Worm (Caenorhabditis elegans): ENCODE results near the gene R07A4.4.

The R07A4.4 gene

ce11 chrX:10757608-10758007 is at the start of gene R07A4.4:
R07A4.4 (minus strand) TSS chrX:10757708.
- TF ChIP-seq ref-1 (GFP tag; conservative IDR thresholded peaks at IDR 0.05) (no peak), klf-2 (GFP tag; conservative IDR thresholded peaks at IDR 0.05) (no peak), med-1 (GFP tag; optimal IDR thresholded peaks at IDR 0.05; ENCODE audit: insufficient read depth) (no peak), cog-1 (tag; optimal IDR thresholded peaks at IDR 0.05) (no peak)

ce11 chrX:10804441-10804840 is 46.9 kb upstream of the R07A4.4 start, which contains the start of gene F31B12.4:
F31B12.4 (plus strand) TSS chrX:10804741.
- TF ChIP-seq med-1 (GFP tag; optimal IDR thresholded peaks at IDR 0.05; ENCODE audit: insufficient read depth) (no peak), tab-1 (GFP tag; IDR thresholded peaks at IDR 0.05) (no peak), T22C8.4 (GFP tag; IDR thresholded peaks at IDR 0.05) (no peak), cog-1 (tag; optimal IDR thresholded peaks at IDR 0.05) (no peak), klf-2 (GFP tag; conservative IDR thresholded peaks at IDR 0.05) (no peak), flt-1 (GFP tag; IDR thresholded peaks at IDR 0.05) (no peak), ref-1 (GFP tag; conservative IDR thresholded peaks at IDR 0.05) (no peak), ztf-29 (GFP tag; IDR thresholded peaks at IDR 0.05) (no peak)

DNA sequence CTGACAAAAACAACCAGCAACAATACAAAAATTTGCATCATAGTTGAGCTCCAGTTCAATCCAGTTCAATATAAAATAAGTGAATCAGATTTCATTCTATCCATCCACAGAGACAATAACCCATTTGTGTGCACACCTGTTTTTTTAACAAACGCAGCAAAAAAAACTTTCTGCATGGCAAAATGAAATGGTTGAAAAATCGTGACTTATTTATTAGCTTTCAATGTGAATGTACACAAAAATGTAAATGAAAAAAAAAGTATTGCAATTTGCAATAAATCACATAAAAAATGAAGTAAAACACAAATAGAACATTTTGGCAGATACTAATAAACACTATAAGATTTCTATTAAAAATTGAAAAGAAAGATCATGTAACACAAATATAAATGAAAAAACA is 37.1 kb upstream of the R07A4.4 start, which contains the start of gene T05A10.6:
Gene T05A10.6, minus strand, starts transcription at position 101 of the 400 bp plus-strand sequence.
- no peak for TF ChIP-seq med-1 (GFP tag; optimal IDR thresholded peaks at IDR 0.05; ENCODE audit: insufficient read depth)
- TF ChIP-seq flt-1 (GFP tag; IDR thresholded peaks at IDR 0.05): no peak
- TF ChIP-seq klf-2 (GFP tag; conservative IDR thresholded peaks at IDR 0.05): no peak
- TF ChIP-seq T22C8.4 (GFP tag; IDR thresholded peaks at IDR 0.05): no peak
- no peak for TF ChIP-seq cog-1 (tag; optimal IDR thresholded peaks at IDR 0.05)
- TF ChIP-seq tab-1 (GFP tag; IDR thresholded peaks at IDR 0.05): no peak
- no peak for TF ChIP-seq ref-1 (GFP tag; conservative IDR thresholded peaks at IDR 0.05)

DNA sequence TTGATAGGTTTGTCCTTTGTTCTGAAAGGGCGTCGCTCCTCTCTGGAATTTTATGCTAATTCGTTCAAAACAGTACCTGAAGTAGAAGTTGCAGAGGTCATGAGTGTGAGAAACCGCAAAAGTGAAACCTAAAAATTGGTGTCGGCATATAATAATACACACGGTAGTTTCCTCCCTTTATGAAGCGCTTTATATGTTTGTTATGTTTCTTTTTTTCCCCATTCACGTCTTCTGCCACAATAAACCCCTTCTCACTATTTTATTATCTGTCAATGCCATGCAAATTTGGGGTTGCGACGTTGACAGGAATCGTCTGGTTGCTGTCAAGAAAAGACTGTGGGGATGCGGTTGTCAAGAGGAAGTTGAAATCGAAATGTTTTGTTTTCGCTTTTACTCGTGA is 34.9 kb upstream of the R07A4.4 start, which contains the start of gene vap-2:
Gene vap-2, minus strand, starts transcription at position 101 of the 400 bp plus-strand sequence.
- TF ChIP-seq ztf-23 (GFP tag; IDR thresholded peaks at IDR 0.05) (no peak), T22C8.4 (GFP tag; IDR thresholded peaks at IDR 0.05) (no peak), med-1 (GFP tag; optimal IDR thresholded peaks at IDR 0.05; ENCODE audit: insufficient read depth) (no peak), klf-2 (GFP tag; conservative IDR thresholded peaks at IDR 0.05) (no peak), ref-1 (GFP tag; conservative IDR thresholded peaks at IDR 0.05) (no peak), cog-1 (tag; optimal IDR thresholded peaks at IDR 0.05) (no peak), ztf-29 (GFP tag; IDR thresholded peaks at IDR 0.05) (no peak), tab-1 (GFP tag; IDR thresholded peaks at IDR 0.05) (no peak), flt-1 (GFP tag; IDR thresholded peaks at IDR 0.05) (no peak)

ce11 chrX:10787203-10787602 is 29.7 kb upstream of the R07A4.4 start, which contains the start of gene ttr-14:
ttr-14 (plus strand) TSS chrX:10787503.
- TF ChIP-seq ztf-29 (GFP tag; IDR thresholded peaks at IDR 0.05): no peak
- no peak for TF ChIP-seq klf-2 (GFP tag; conservative IDR thresholded peaks at IDR 0.05)
- no peak for TF ChIP-seq cog-1 (tag; optimal IDR thresholded peaks at IDR 0.05)
- TF ChIP-seq flt-1 (GFP tag; IDR thresholded peaks at IDR 0.05): no peak

ce11 chrX:10783822-10784221 is 26.3 kb upstream of the R07A4.4 start, which contains the start of gene clc-4:
clc-4 (minus strand) TSS chrX:10783922.
- TF ChIP-seq tab-1 (GFP tag; IDR thresholded peaks at IDR 0.05): no peak
- no peak for TF ChIP-seq ref-1 (GFP tag; conservative IDR thresholded peaks at IDR 0.05)
- TF ChIP-seq ztf-29 (GFP tag; IDR thresholded peaks at IDR 0.05): no peak
- TF ChIP-seq klf-2 (GFP tag; conservative IDR thresholded peaks at IDR 0.05): no peak
- TF ChIP-seq flt-1 (GFP tag; IDR thresholded peaks at IDR 0.05): no peak

DNA sequence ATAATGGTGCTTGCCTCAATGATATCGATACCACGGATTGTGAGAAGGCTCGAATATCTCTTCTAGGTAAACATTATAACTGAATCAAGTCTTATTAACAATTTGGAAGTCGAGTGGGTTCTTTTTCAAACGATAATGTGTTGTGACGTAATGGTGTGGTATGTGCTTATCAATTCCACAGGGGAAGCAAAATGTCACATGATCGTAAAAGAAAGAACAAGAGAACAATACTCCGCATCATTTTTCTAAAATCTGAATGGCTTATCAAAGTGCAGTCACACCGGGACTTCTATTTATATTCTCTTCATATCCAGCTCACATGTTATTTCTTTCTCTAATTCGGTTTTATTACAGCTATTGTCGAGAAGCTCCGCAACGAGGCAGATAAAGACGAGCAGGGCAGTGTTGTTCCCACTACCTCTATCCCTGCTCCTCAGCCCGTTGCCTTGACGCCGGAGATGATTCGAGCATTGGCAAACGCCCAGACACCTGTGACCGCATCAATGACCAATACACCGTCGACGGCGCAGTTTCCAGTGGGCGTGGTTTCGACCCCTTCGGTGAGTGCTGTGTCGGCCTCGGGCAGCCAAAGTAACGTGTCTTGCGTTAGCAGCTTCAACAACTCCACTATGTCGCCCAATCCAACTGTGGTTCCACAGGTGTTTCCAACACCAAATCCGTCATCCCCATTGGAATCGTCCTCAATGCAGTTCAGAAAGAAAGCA is 23.2 kb upstream of the R07A4.4 start:
- TF ChIP-seq ref-1 (GFP tag; conservative IDR thresholded peaks at IDR 0.05): no peak
- no peak for TF ChIP-seq med-1 (GFP tag; optimal IDR thresholded peaks at IDR 0.05; ENCODE audit: insufficient read depth)
- no peak for TF ChIP-seq T22C8.4 (GFP tag; IDR thresholded peaks at IDR 0.05)
- no peak for TF ChIP-seq klf-2 (GFP tag; conservative IDR thresholded peaks at IDR 0.05)
- TF ChIP-seq flt-1 (GFP tag; IDR thresholded peaks at IDR 0.05): no peak
- TF ChIP-seq cog-1 (tag; optimal IDR thresholded peaks at IDR 0.05): no peak
- TF ChIP-seq tab-1 (GFP tag; IDR thresholded peaks at IDR 0.05): no peak
- no peak for TF ChIP-seq ztf-29 (GFP tag; IDR thresholded peaks at IDR 0.05)
- TF ChIP-seq ztf-23 (GFP tag; IDR thresholded peaks at IDR 0.05): no peak

DNA sequence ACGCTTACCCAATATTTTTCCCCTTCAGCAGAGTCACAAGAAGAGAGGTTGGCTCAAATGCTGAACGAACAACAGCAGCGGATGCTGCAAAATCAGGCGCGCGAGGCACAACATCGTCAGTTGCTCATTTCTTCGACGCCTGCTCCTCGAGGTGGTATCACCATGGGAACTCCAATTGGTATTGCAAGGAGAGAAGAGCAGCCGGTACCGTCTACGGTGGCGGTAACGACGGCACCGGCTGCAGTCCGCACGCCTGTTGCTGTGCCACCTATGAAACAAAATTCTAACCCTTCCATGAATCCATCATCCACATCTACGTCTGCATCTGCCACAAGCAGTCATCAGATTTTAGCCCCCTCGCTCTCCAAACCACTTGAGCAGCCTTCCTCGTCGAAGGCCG is 17.4 kb upstream of the R07A4.4 start:
- 0 out of 2 replicates have a peak, but pooled peaks have one; percentile 25 for TF ChIP-seq flt-1 (GFP tag; IDR thresholded peaks at IDR 0.05)
- no peak for TF ChIP-seq tab-1 (GFP tag; IDR thresholded peaks at IDR 0.05)

DNA sequence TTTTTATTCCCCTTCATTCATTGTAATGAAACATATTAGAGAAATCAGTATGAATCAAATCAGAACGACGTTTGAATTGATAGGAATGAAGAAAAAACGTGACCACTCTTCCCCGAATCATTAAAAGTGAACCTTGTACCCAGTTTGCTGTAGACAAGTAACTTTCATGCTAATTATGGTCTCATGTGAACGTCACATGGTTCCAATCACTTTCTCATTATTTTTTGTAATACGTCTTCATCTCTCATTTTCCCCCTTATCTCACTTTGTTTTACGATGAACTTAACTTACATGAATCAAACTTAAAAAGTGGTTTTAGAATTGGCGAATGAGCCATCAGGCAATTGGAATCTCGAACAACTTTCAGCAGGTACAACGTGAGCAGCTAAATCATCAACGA is 15.3 kb upstream of the R07A4.4 start:
- TF ChIP-seq ref-1 (GFP tag; conservative IDR thresholded peaks at IDR 0.05) (no peak), ztf-23 (GFP tag; IDR thresholded peaks at IDR 0.05) (no peak), cog-1 (tag; optimal IDR thresholded peaks at IDR 0.05) (no peak), tab-1 (GFP tag; IDR thresholded peaks at IDR 0.05) (no peak), klf-2 (GFP tag; conservative IDR thresholded peaks at IDR 0.05) (no peak), med-1 (GFP tag; optimal IDR thresholded peaks at IDR 0.05; ENCODE audit: insufficient read depth) (no peak), ztf-29 (GFP tag; IDR thresholded peaks at IDR 0.05) (no peak), flt-1 (GFP tag; IDR thresholded peaks at IDR 0.05) (no peak), T22C8.4 (GFP tag; IDR thresholded peaks at IDR 0.05) (no peak)

DNA sequence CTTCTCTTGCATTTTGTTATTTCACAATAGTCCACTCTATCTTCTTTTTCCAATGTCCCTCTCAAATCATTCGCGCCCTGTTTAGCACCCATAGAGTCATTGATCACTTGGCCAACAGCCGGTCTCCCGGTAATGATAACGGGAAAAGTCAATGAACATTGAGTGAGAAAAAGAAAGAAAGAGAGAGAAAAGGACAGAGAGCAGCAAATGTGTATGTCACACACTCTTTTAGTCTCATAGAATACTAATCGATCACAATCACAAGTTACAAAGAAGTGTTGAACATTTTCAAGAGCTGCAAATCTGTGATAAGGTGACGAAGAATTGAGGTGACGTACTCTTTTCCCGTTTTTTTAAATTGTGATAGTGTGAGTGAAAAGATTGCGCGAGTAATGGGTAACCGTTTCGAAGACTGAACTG is 14.7 kb upstream of the R07A4.4 start:
- TF ChIP-seq ref-1 (GFP tag; conservative IDR thresholded peaks at IDR 0.05) (no peak), cog-1 (tag; optimal IDR thresholded peaks at IDR 0.05) (no peak), klf-2 (GFP tag; conservative IDR thresholded peaks at IDR 0.05) (no peak), ztf-23 (GFP tag; IDR thresholded peaks at IDR 0.05) (no peak), T22C8.4 (GFP tag; IDR thresholded peaks at IDR 0.05) (no peak), tab-1 (GFP tag; IDR thresholded peaks at IDR 0.05) (no peak)
